Worm (Caenorhabditis elegans) whole organism, L4 larva: ENCODE results near the gene unc-61.
"Not testable (repeated sequence)": the region's sequence is repeated elsewhere in the genome, so short reads cannot be mapped to it uniquely, and the experiment has no call there.

Source experiments
- D1046.2 ChIP-seq: fragments of 200-800 bp; sonication (Bioruptor generic); IDR thresholded peaks from 2 replicates; pipeline ENCODE4 v1.3.6; 2022; ENCODE audit warnings: missing genetic modification characterization, missing compliant biosample characterization
- T26A8.4 ChIP-seq: fragments of 200-800 bp; sonication (Bioruptor generic); IDR thresholded peaks from 2 replicates; pipeline ENCODE4 v1.3.6; 2022; ENCODE audit warnings: missing genetic modification characterization, missing compliant biosample characterization
- Y5F2A.4 ChIP-seq: fragments of 200-800 bp; sonication (Bioruptor generic); optimal IDR thresholded peaks from 2 replicates; lab custom pipeline; 2018; ENCODE audit warnings: mild to moderate bottlenecking, missing genetic modification characterization, missing compliant biosample characterization
- Y75B8A.6 ChIP-seq: fragments of 200-800 bp; sonication (Bioruptor generic); IDR thresholded peaks from 2 replicates; pipeline ENCODE4 v1.3.6; 2022; ENCODE audit warnings: missing genetic modification reagents, missing genetic modification characterization, missing compliant biosample characterization
- aha-1 ChIP-seq: fragments of 150-350 bp; peaks from one replicate; lab custom pipeline; 2014; ENCODE audit warnings: missing biosample characterization, missing genetic modification characterization
- aly-2 ChIP-seq: sonication (generic microtip); optimal IDR thresholded peaks from 2 replicates; lab custom pipeline; 2018; ENCODE audit warnings: missing biosample characterization, missing genetic modification characterization
- ama-1 ChIP-seq: fragments of 150-350 bp; optimal IDR thresholded peaks from 2 replicates; lab custom pipeline; 2014; ENCODE audit warnings: inconsistent platforms, mixed read lengths
- ceh-20 ChIP-seq: fragments of 200-800 bp; sonication (Bioruptor generic); IDR thresholded peaks from 2 replicates; pipeline ENCODE4 v1.3.6; 2022; ENCODE audit warnings: missing genetic modification reagents, missing genetic modification characterization, missing compliant biosample characterization
- ceh-62 ChIP-seq: sonication (generic microtip); optimal IDR thresholded peaks from 2 replicates; lab custom pipeline; 2017; ENCODE audit warnings: missing biosample characterization, missing genetic modification characterization
- cey-2 ChIP-seq: sonication (generic microtip); optimal IDR thresholded peaks from 3 replicates; lab custom pipeline; 2017; ENCODE audit warnings: missing genetic modification characterization, mild to moderate bottlenecking, missing compliant biosample characterization, antibody characterized with exemption, borderline replicate concordance; ENCODE audit not compliant: insufficient read depth
- ctbp-1 ChIP-seq: fragments of 200-800 bp; sonication (Bioruptor generic); IDR thresholded peaks from 2 replicates; pipeline ENCODE4 v1.3.6; 2022; ENCODE audit warnings: missing genetic modification reagents, missing genetic modification characterization, missing compliant biosample characterization
- daf-16 ChIP-seq, 3 experiments: sonication (generic microtip); optimal IDR thresholded peaks; 2 replicates each; lab custom pipeline; 2016 to 2017; ENCODE audit warnings: missing genetic modification characterization in 3 of 3, missing genetic modification reagents in 3 of 3, mild to moderate bottlenecking in 2 of 3, missing compliant biosample characterization in 2 of 3, missing biosample characterization in 1 of 3, moderate library complexity in 1 of 3
- fkh-10 ChIP-seq: fragments of 150-350 bp; optimal IDR thresholded peaks from 2 replicates; lab custom pipeline; 2014; ENCODE audit warnings: missing biosample characterization, missing genetic modification reagents, missing genetic modification characterization
- hlh-11 ChIP-seq: fragments of 200-800 bp; sonication (Bioruptor generic); optimal IDR thresholded peaks from 2 replicates; lab custom pipeline; 2018; ENCODE audit warnings: mild to moderate bottlenecking, missing genetic modification characterization, missing compliant biosample characterization
- hlh-30 ChIP-seq: sonication (generic microtip); optimal IDR thresholded peaks from 2 replicates; lab custom pipeline; 2017; ENCODE audit warnings: antibody characterized with exemption, mild to moderate bottlenecking, missing genetic modification characterization, missing compliant biosample characterization; ENCODE audit not compliant: insufficient read depth
- hmg-1.1 ChIP-seq: fragments of 200-800 bp; sonication (Bioruptor generic); IDR thresholded peaks from 2 replicates; pipeline ENCODE4 v1.3.6; 2022; ENCODE audit warnings: missing genetic modification reagents, missing genetic modification characterization, missing compliant biosample characterization
- lim-7 ChIP-seq: fragments of 200-800 bp; sonication (Bioruptor generic); IDR thresholded peaks from 2 replicates; pipeline ENCODE4 v1.3.6; 2022; ENCODE audit warnings: missing genetic modification characterization, missing compliant biosample characterization
- lin-1 ChIP-seq: fragments of 200-800 bp; sonication (Bioruptor generic); IDR thresholded peaks from 2 replicates; pipeline ENCODE4 v1.3.6; 2022; ENCODE audit warnings: missing genetic modification reagents, missing genetic modification characterization, missing compliant biosample characterization
- lin-15B ChIP-seq: fragments of 150-350 bp; sonication (generic microtip); optimal IDR thresholded peaks from 3 replicates; lab custom pipeline; 2014; ENCODE audit warnings: missing biosample characterization, missing genetic modification characterization
- madf-5 ChIP-seq, 2 experiments: fragments of 200-800 bp; sonication (Bioruptor generic); IDR thresholded peaks; 2 replicates each; pipeline ENCODE4 v1.3.6; 2022; ENCODE audit warnings: missing compliant biosample characterization in 2 of 2, missing genetic modification characterization in 2 of 2
- madf-9 ChIP-seq: fragments of 200-800 bp; sonication (Bioruptor generic); conservative IDR thresholded peaks from 2 replicates; pipeline ENCODE4 v1.3.6; 2022; ENCODE audit warnings: missing genetic modification reagents, missing genetic modification characterization, missing compliant biosample characterization
- mxl-3 ChIP-seq: fragments of 200-800 bp; sonication (Bioruptor generic); optimal IDR thresholded peaks from 2 replicates; lab custom pipeline; 2018; ENCODE audit warnings: mild to moderate bottlenecking, missing genetic modification characterization, missing compliant biosample characterization
- set-16 ChIP-seq: fragments of 200-800 bp; sonication (Bioruptor generic); IDR thresholded peaks from 2 replicates; pipeline ENCODE4 v1.3.6; 2022; ENCODE audit warnings: missing genetic modification reagents, missing genetic modification characterization, missing compliant biosample characterization
- snpc-1.2 ChIP-seq: fragments of 200-800 bp; sonication (Bioruptor generic); IDR thresholded peaks from 2 replicates; pipeline ENCODE4 v1.3.6; 2022; ENCODE audit warnings: missing genetic modification reagents, missing genetic modification characterization, missing compliant biosample characterization
- unc-62 ChIP-seq, 3 experiments: fragments of 150-350 bp in 1 of 3; sonication (generic microtip); optimal IDR thresholded peaks in 2 of 3; peaks in 1 of 3; 1 replicate in 1 of 3; 2 replicates in 2 of 3; lab custom pipeline; 2014 to 2017; ENCODE audit warnings: missing biosample characterization in 3 of 3, missing genetic modification characterization in 3 of 3, missing genetic modification reagents in 3 of 3, missing genotype in 1 of 3
- zip-11 ChIP-seq: fragments of 200-800 bp; sonication (Bioruptor generic); IDR thresholded peaks from 2 replicates; pipeline ENCODE4 v1.3.6; 2022; ENCODE audit warnings: missing genetic modification characterization, missing compliant biosample characterization

The unc-61 gene

ce11 chrV:14762563-14762962 lies 28.5 kb upstream of the unc-61 start:
- no peak for TF ChIP-seq lin-1 (GFP tag; lab: Robert Waterston, UW)
- no peak for TF ChIP-seq D1046.2 (GFP tag; lab: Robert Waterston, UW)
- no peak for TF ChIP-seq madf-9 (GFP tag; lab: Robert Waterston, UW)
- peak; percentile 84 for TF ChIP-seq aha-1 (tag; lab: Kevin White, UChicago)
- TF ChIP-seq T26A8.4 (GFP tag; lab: Robert Waterston, UW) = no peak
- TF ChIP-seq hlh-11 (tag; lab: Kevin White, UChicago) = no peak
- TF ChIP-seq unc-62 (GFP tag; optimal IDR thresholded peaks at IDR 0.05 in 1 of 2; lab: Kevin White, UChicago) = peak in 1 of 2 experiments; percentile 84
- no peak for TF ChIP-seq unc-62 (tag; optimal IDR thresholded peaks at IDR 0.05; lab: Kevin White, UChicago)
- TF ChIP-seq, all 104 proteins: peak for 2

ce11 chrV:14750357-14750756 lies 16.3 kb upstream of the unc-61 start, which contains the start of gene nspa-10:
TSS of gene nspa-10 (minus strand) at chrV:14750457.
- TF ChIP-seq ctbp-1 (GFP tag; lab: Robert Waterston, UW); mxl-3 (GFP tag; lab: Kevin White, UChicago); hmg-1.1 (GFP tag; lab: Robert Waterston, UW): not testable (repeated sequence)

ce11 chrV:14748608-14749137 lies 14.6 kb upstream of the unc-61 start, which contains the start of the genes lipl-8 and Y50E8A.22:
TSS of gene lipl-8 (minus strand) at chrV:14748708.
TSS of gene Y50E8A.22 (minus strand) at chrV:14749087.
- TF ChIP-seq Y5F2A.4 (GFP tag; lab: Kevin White, UChicago) = no peak
- no peak for TF ChIP-seq ama-1
- no peak for TF ChIP-seq Y75B8A.6
- TF ChIP-seq zip-11 (GFP tag; lab: Robert Waterston, UW) = no peak
- no peak for TF ChIP-seq snpc-1.2
- TF ChIP-seq hlh-30 (tag; lab: Kevin White, UChicago) = no peak
- TF ChIP-seq cey-2 (tag; lab: Kevin White, UChicago) = no peak
- TF ChIP-seq ceh-20 (GFP tag; lab: Robert Waterston, UW) = no peak
- no peak for TF ChIP-seq lim-7 (GFP tag; lab: Robert Waterston, UW)
- TF ChIP-seq madf-5 (GFP tag; IDR thresholded peaks at IDR 0.05; lab: Robert Waterston, UW) = no peak
- no peak for TF ChIP-seq aly-2
- TF ChIP-seq lin-15B = no peak
- TF ChIP-seq fkh-10 = no peak
- TF ChIP-seq, all 104 proteins: peak for 0

- TF ChIP-seq lim-7 (GFP tag; lab: Robert Waterston, UW) = no peak
- peak; percentile 89 for TF ChIP-seq set-16 (GFP tag; lab: Robert Waterston, UW)
These were observed 12.9 kb upstream of the unc-61 start for ce11 chrV:14746975-14747374.

ce11 chrV:14744824-14745223 lies 10.8 kb upstream of the unc-61 start:
- no peak for TF ChIP-seq ceh-62
- TF ChIP-seq set-16 (GFP tag; lab: Robert Waterston, UW) = peak; percentile 87

ce11 chrV:14743438-14743837 lies 9.4 kb upstream of the unc-61 start:
- peak; percentile 92 for TF ChIP-seq set-16 (GFP tag; lab: Robert Waterston, UW)

- TF ChIP-seq set-16 (GFP tag; lab: Robert Waterston, UW) = peak; percentile 70
These were observed 8.9 kb upstream of the unc-61 start for ce11 chrV:14742898-14743297.

DNA sequence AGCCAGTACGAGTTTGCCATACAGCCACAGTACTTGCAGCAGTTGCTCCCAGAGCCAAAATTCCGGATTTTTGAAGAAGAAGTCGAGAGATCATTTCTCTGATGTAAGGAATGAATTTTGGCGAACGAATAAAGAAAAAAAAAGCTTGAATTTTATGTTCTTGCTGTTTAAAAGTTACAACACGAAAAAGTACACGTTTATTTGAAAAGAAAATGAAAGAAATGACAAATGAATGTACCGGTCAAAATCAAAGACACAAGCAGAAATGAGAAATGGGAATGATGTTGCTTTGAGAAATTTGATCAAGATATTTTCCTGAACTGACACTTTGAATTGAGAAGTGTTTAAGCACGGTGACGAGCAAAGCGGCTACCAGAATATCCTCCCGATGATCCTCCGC lies 7.2 kb upstream of the unc-61 start, which contains the start of gene Y50E8A.6:
Y50E8A.6 (minus strand) TSS at position 101 of the 400 bp plus-strand sequence.
- no peak for TF ChIP-seq snpc-1.2
- no peak for TF ChIP-seq daf-16 (GFP tag; optimal IDR thresholded peaks at IDR 0.05; lab: Kevin White, UChicago)
- TF ChIP-seq daf-16 (tag; optimal IDR thresholded peaks at IDR 0.05; lab: Kevin White, UChicago) = no peak
